Worm (Caenorhabditis elegans): Measurements from ENCODE around the gene C18G1.8.

- TF ChIP-seq ama-1 (optimal IDR thresholded peaks at IDR 0.05) (no peak), flt-1 (GFP tag; IDR thresholded peaks at IDR 0.05) (no peak), hmbx-1 (tag; optimal IDR thresholded peaks at IDR 0.05) (no peak), F13C5.2 (tag; optimal IDR thresholded peaks at IDR 0.05) (no peak), hnd-1 (tag; optimal IDR thresholded peaks at IDR 0.05) (no peak), ceh-13 (GFP tag; optimal IDR thresholded peaks at IDR 0.05) (no peak)
Measured at ce11 chrV:4719965-4720364, 46.4 kb downstream of the C18G1.8 start, which contains the start of gene prx-6.
